Worm (Caenorhabditis elegans) whole organism, L3 larva: ENCODE data around the gene nspb-1.
"Not testable (repeated sequence)": the region's sequence is repeated elsewhere in the genome, so short reads cannot be mapped to it uniquely, and the experiment has no call there.

Source experiments
- aly-2 ChIP-seq: fragments of 150-350 bp; optimal IDR thresholded peaks from 2 replicates; lab custom pipeline; 2014; ENCODE audit warnings: missing biosample characterization, missing genetic modification characterization
- ceh-9 ChIP-seq: sonication (generic microtip); optimal IDR thresholded peaks from 2 replicates; lab custom pipeline; 2018; ENCODE audit warnings: missing biosample characterization, missing genetic modification characterization
- egl-27 ChIP-seq: sonication (generic microtip); optimal IDR thresholded peaks from 4 replicates; lab custom pipeline; 2017; ENCODE audit warnings: missing biosample characterization, missing genetic modification reagents, missing genetic modification characterization
- fos-1 ChIP-seq: fragments of 150-350 bp; optimal IDR thresholded peaks from 2 replicates; lab custom pipeline; 2014; ENCODE audit warnings: missing biosample characterization, missing genetic modification characterization
- nhr-28 ChIP-seq: fragments of 150-350 bp; optimal IDR thresholded peaks from 2 replicates; lab custom pipeline; 2014; ENCODE audit warnings: missing biosample characterization, missing genetic modification characterization
- snpc-4 ChIP-seq: fragments of 150-350 bp; optimal IDR thresholded peaks from 2 replicates; lab custom pipeline; 2014; ENCODE audit warnings: missing biosample characterization, missing genetic modification characterization
- zag-1 ChIP-seq: fragments of 150-350 bp; optimal IDR thresholded peaks from 2 replicates; lab custom pipeline; 2014; ENCODE audit warnings: missing biosample characterization, missing genetic modification characterization

- TF ChIP-seq nhr-28; egl-27 (tag; lab: Kevin White, UChicago); fos-1 (tag; lab: Kevin White, UChicago); aly-2 (tag; lab: Kevin White, UChicago); snpc-4 (tag; lab: Kevin White, UChicago); zag-1 (tag; lab: Kevin White, UChicago); ceh-9 (tag; lab: Kevin White, UChicago): not testable (repeated sequence)
Observed at ce11 chrIV:6598740-6599139, 7.8 kb upstream of the nspb-1 start, which contains the start of gene nspb-5.
